Worm (Caenorhabditis elegans): Measurements from ENCODE around the gene fbxa-42.

DNA sequence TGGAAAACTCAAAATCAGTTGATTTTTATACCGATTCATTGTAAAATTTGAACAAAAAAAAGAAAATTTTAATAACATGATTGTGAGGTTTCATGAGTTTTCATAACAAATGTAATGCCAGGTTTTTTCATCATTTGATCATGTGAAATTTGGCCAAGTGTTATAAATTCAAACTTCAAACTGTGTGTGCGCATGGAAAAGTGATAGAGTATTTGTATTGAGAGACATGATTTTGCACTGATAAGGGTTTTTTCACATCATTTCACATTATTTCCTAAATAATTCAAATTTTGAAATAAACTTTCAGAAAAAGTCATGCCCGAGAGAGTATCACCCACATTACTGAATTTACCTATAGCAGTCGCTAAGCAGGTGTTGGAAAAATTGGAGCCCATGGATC, 29.9 kb upstream of the fbxa-42 start, which contains the start of gene fbxa-219:
- TF ChIP-seq pqm-1 (tag; optimal IDR thresholded peaks at IDR 0.05) (no peak), zip-5 (tag; optimal IDR thresholded peaks at IDR 0.05) (no peak), dve-1 (tag; optimal IDR thresholded peaks at IDR 0.05) (no peak), eyg-1 (tag; optimal IDR thresholded peaks at IDR 0.05) (no peak), gmeb-2 (tag; optimal IDR thresholded peaks at IDR 0.05) (no peak)

Measured in whole organism, late embryonic.